Worm (Caenorhabditis elegans) whole organism, young adult: ENCODE measurements around the gene myo-6.

Experiments used
- C17E4.6 ChIP-seq: fragments of 200-800 bp; sonication (Bioruptor generic); IDR thresholded peaks from 2 replicates; pipeline ENCODE4 v1.3.6; 2022; ENCODE audit warnings: missing genetic modification reagents, missing genetic modification characterization, missing compliant biosample characterization
- F23B12.7 ChIP-seq: sonication (generic microtip); optimal IDR thresholded peaks from 2 replicates; lab custom pipeline; 2017; ENCODE audit warnings: missing genetic modification characterization, mild to moderate bottlenecking, missing compliant biosample characterization, antibody characterized with exemption, moderate library complexity; ENCODE audit not compliant: insufficient read depth
- F52B5.7 ChIP-seq: sonication (generic microtip); optimal IDR thresholded peaks from 2 replicates; lab custom pipeline; 2016; ENCODE audit warnings: mild to moderate bottlenecking, missing genetic modification characterization, missing compliant biosample characterization
- F55B11.4 ChIP-seq: sonication (generic microtip); optimal IDR thresholded peaks from 2 replicates; lab custom pipeline; 2016; ENCODE audit warnings: missing compliant biosample characterization, missing genetic modification characterization, borderline replicate concordance; ENCODE audit not compliant: insufficient read depth
- F57A8.1 ChIP-seq: fragments of 200-800 bp; sonication (Bioruptor generic); optimal IDR thresholded peaks from 2 replicates; lab custom pipeline; 2018; ENCODE audit warnings: mild to moderate bottlenecking, missing genetic modification characterization, moderate library complexity, missing compliant biosample characterization
- Y53F4B.3 ChIP-seq: fragments of 200-800 bp; sonication (Bioruptor generic); IDR thresholded peaks from 2 replicates; pipeline ENCODE4 v1.3.6; 2022; ENCODE audit warnings: missing genetic modification reagents, missing genetic modification characterization, missing compliant biosample characterization
- ama-1 ChIP-seq, 3 experiments: fragments of 150-350 bp in 1 of 3; sonication (generic microtip) in 2 of 3; optimal IDR thresholded peaks; 2 replicates each; lab custom pipeline; 2014 to 2018; ENCODE audit warnings: missing biosample characterization in 2 of 3, missing genetic modification characterization in 2 of 3, missing genetic modification reagents in 2 of 3
- aptf-2 ChIP-seq: fragments of 200-800 bp; sonication (Bioruptor generic); conservative IDR thresholded peaks from 2 replicates; pipeline ENCODE4 v1.3.6; 2022; ENCODE audit warnings: missing genetic modification reagents, missing genetic modification characterization, missing compliant biosample characterization
- bed-2 ChIP-seq: fragments of 200-800 bp; sonication (Bioruptor generic); IDR thresholded peaks from 2 replicates; pipeline ENCODE4 v1.3.6; 2022; ENCODE audit warnings: missing genetic modification reagents, missing genetic modification characterization, missing compliant biosample characterization
- efl-1 ChIP-seq: fragments of 150-350 bp; optimal IDR thresholded peaks from 2 replicates; lab custom pipeline; 2014; ENCODE audit warnings: missing biosample characterization, missing genetic modification reagents, missing genetic modification characterization
- egrh-3 ChIP-seq: fragments of 200-800 bp; sonication (Bioruptor generic); IDR thresholded peaks from 2 replicates; pipeline ENCODE4 v1.3.6; 2022; ENCODE audit warnings: missing genetic modification reagents, missing genetic modification characterization, missing compliant biosample characterization
- ekl-4 ChIP-seq: fragments of 200-800 bp; sonication (Bioruptor generic); IDR thresholded peaks from 2 replicates; pipeline ENCODE4 v1.3.6; 2022; ENCODE audit warnings: missing genetic modification reagents, missing genetic modification characterization, missing compliant biosample characterization
- ets-4 ChIP-seq: fragments of 200-800 bp; sonication (Bioruptor generic); optimal IDR thresholded peaks from 2 replicates; lab custom pipeline; 2018; ENCODE audit warnings: mild to moderate bottlenecking, missing genetic modification characterization, missing compliant biosample characterization
- hlh-12 ChIP-seq: sonication (generic microtip); optimal IDR thresholded peaks from 2 replicates; lab custom pipeline; 2016; ENCODE audit warnings: missing genetic modification characterization, missing compliant biosample characterization
- hlh-26 ChIP-seq: fragments of 200-800 bp; sonication (Bioruptor generic); conservative IDR thresholded peaks from 2 replicates; pipeline ENCODE4 v1.3.6; 2022; ENCODE audit warnings: missing genetic modification reagents, missing genetic modification characterization, missing compliant biosample characterization
- hmg-1.2 ChIP-seq: fragments of 200-800 bp; sonication (Bioruptor generic); IDR thresholded peaks from 2 replicates; pipeline ENCODE4 v1.3.6; 2022; ENCODE audit warnings: missing genetic modification reagents, missing genetic modification characterization, missing compliant biosample characterization
- hsf-1 ChIP-seq: fragments of 200-800 bp; sonication (Bioruptor generic); IDR thresholded peaks from 2 replicates; pipeline ENCODE4 v1.3.6; 2022; ENCODE audit warnings: missing genetic modification reagents, missing genetic modification characterization, missing compliant biosample characterization
- lin-35 ChIP-seq, 3 experiments: fragments of 150-350 bp in 2 of 3; sonication (generic microtip) in 1 of 3; optimal IDR thresholded peaks; 2 replicates each; lab custom pipeline; 2014 to 2018; ENCODE audit warnings: missing biosample characterization in 3 of 3, missing genetic modification characterization in 3 of 3, missing genetic modification reagents in 3 of 3
- lin-40 ChIP-seq: sonication (generic microtip); optimal IDR thresholded peaks from 2 replicates; lab custom pipeline; 2016; ENCODE audit warnings: missing genetic modification characterization, mild to moderate bottlenecking, missing compliant biosample characterization, missing genotype, missing genetic modification reagents
- lir-1 ChIP-seq: fragments of 200-800 bp; sonication (Bioruptor generic); conservative IDR thresholded peaks from 2 replicates; pipeline ENCODE4 v1.3.6; 2022; ENCODE audit warnings: missing genetic modification reagents, missing genetic modification characterization, missing compliant biosample characterization
- madf-10 ChIP-seq: sonication (generic microtip); optimal IDR thresholded peaks from 2 replicates; lab custom pipeline; 2016; ENCODE audit warnings: mild to moderate bottlenecking, missing genetic modification characterization, missing compliant biosample characterization
- madf-8 ChIP-seq: fragments of 200-800 bp; sonication (Bioruptor generic); conservative IDR thresholded peaks from 2 replicates; pipeline ENCODE4 v1.3.6; 2022; ENCODE audit warnings: missing genetic modification reagents, missing genetic modification characterization, missing compliant biosample characterization
- mes-4 ChIP-seq: sonication (generic microtip); optimal IDR thresholded peaks from 2 replicates; lab custom pipeline; 2016; ENCODE audit warnings: missing genotype, missing genetic modification characterization, missing compliant biosample characterization
- mxl-1 ChIP-seq: sonication (generic microtip); optimal IDR thresholded peaks from 2 replicates; lab custom pipeline; 2016; ENCODE audit warnings: missing genetic modification characterization, missing compliant biosample characterization
- nhr-120 ChIP-seq: fragments of 200-800 bp; sonication (Bioruptor generic); IDR thresholded peaks from 2 replicates; pipeline ENCODE4 v1.3.6; 2022; ENCODE audit warnings: missing genetic modification characterization, missing compliant biosample characterization
- repo-1 ChIP-seq: sonication (generic microtip); optimal IDR thresholded peaks from 2 replicates; lab custom pipeline; 2017; ENCODE audit warnings: mild to moderate bottlenecking, missing genetic modification characterization, missing compliant biosample characterization
- snpc-1.3 ChIP-seq: sonication (generic microtip); optimal IDR thresholded peaks from 2 replicates; lab custom pipeline; 2017; ENCODE audit warnings: missing genetic modification characterization, mild to moderate bottlenecking, missing compliant biosample characterization, antibody characterized with exemption, moderate library complexity, missing genotype, missing genetic modification reagents; ENCODE audit not compliant: insufficient read depth
- somi-1 ChIP-seq: fragments of 200-800 bp; sonication (Bioruptor generic); optimal IDR thresholded peaks from 2 replicates; lab custom pipeline; 2018; ENCODE audit warnings: mild to moderate bottlenecking, missing genetic modification characterization, missing compliant biosample characterization
- tbx-9 ChIP-seq: sonication (generic microtip); optimal IDR thresholded peaks from 2 replicates; lab custom pipeline; 2016; ENCODE audit warnings: borderline replicate concordance, missing genetic modification characterization, inconsistent platforms, missing compliant biosample characterization
- unc-62 ChIP-seq: fragments of 150-350 bp; optimal IDR thresholded peaks from 2 replicates; lab custom pipeline; 2014; ENCODE audit warnings: missing biosample characterization, missing genetic modification reagents, missing genetic modification characterization
- xnd-1 ChIP-seq: sonication (generic microtip); optimal IDR thresholded peaks from 2 replicates; lab custom pipeline; 2016; ENCODE audit warnings: missing genotype, missing genetic modification reagents, missing genetic modification characterization, missing compliant biosample characterization
- ztf-26 ChIP-seq: sonication (generic microtip); optimal IDR thresholded peaks from 2 replicates; lab custom pipeline; 2017; ENCODE audit warnings: missing genetic modification characterization, missing compliant biosample characterization
- ztf-3 ChIP-seq: fragments of 200-800 bp; sonication (Bioruptor generic); optimal IDR thresholded peaks from 2 replicates; lab custom pipeline; 2018; ENCODE audit warnings: mild to moderate bottlenecking, missing genetic modification characterization, missing compliant biosample characterization

The myo-6 gene

DNA sequence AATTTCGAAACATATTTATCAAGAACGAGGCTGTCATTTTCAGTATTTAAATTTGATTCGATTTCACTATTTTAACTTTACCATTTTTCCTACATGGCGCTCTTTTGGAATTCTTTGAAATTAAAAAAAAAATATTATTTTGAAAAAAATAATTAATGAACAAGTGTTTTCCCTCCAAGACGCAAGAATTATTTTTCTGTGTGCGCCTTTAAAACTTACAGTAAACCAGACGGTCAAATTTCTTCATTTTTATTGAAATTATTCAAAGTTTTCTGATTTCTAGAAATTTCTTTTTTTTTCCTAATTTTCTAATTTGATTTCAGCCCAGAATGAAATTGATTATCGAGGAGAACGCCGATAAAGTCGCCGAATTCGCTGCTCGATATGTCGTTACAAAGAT is 20.5 kb upstream of the myo-6 start, which contains the start of gene T03F6.3 (continued):
- no peak for TF ChIP-seq lin-35 (GFP tag; optimal IDR thresholded peaks at IDR 0.05; lab: Kevin White, UChicago)
- no peak for TF ChIP-seq hsf-1 (GFP tag; lab: Robert Waterston, UW)
- no peak for TF ChIP-seq unc-62 (GFP tag; lab: Kevin White, UChicago)
- TF ChIP-seq F23B12.7 (tag; lab: Kevin White, UChicago), result no peak
- TF ChIP-seq madf-8, result 0 out of 2 replicates have a peak, but pooled peaks have one; percentile 18
- peak; percentile 26 for TF ChIP-seq xnd-1 (tag; lab: Kevin White, UChicago)
- no peak for TF ChIP-seq ets-4 (GFP tag; lab: Kevin White, UChicago)
- no peak for TF ChIP-seq ztf-3 (GFP tag; lab: Kevin White, UChicago)
- no peak for TF ChIP-seq aptf-2
- TF ChIP-seq F57A8.1 (GFP tag; lab: Kevin White, UChicago), result no peak
- no peak for TF ChIP-seq F55B11.4 (tag; lab: Kevin White, UChicago)
- TF ChIP-seq repo-1 (tag; lab: Kevin White, UChicago), result no peak
- TF ChIP-seq ama-1 (optimal IDR thresholded peaks at IDR 0.05; lab: Kevin White, UChicago), result no peak
- TF ChIP-seq ama-1 (GFP tag; optimal IDR thresholded peaks at IDR 0.05; lab: Kevin White, UChicago), result no peak
- TF ChIP-seq ztf-26 (tag; lab: Kevin White, UChicago), result no peak
- TF ChIP-seq ekl-4 (GFP tag; lab: Robert Waterston, UW), result no peak

DNA sequence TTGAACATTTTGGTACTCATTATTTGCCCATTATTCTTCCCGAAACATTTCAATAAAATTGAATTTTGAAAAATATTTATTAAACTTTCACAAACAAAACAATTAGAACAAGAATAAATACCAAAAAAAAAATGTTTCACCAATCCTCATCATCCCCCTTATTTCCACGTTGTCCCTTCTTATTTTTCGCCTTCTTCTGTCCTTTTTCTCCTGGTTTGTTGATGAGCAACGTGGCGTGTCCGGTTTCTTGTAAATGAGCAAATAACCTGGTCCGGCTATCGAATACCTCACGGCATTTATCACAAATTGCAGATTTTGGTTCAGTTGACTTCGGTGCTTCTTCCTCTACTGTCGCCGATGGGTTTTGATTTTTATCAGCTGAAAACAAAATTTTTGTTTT is 18.8 kb upstream of the myo-6 start:
- TF ChIP-seq mes-4 (tag; lab: Kevin White, UChicago) (no peak), hmg-1.2 (no peak), lir-1 (GFP tag; lab: Robert Waterston, UW) (no peak), tbx-9 (no peak), F57A8.1 (GFP tag; lab: Kevin White, UChicago) (no peak), nhr-120 (GFP tag; lab: Robert Waterston, UW) (no peak), Y53F4B.3 (GFP tag; lab: Robert Waterston, UW) (no peak), mxl-1 (tag; lab: Kevin White, UChicago) (no peak), madf-10 (tag; lab: Kevin White, UChicago) (no peak), lin-40 (tag; lab: Kevin White, UChicago) (no peak), ets-4 (GFP tag; lab: Kevin White, UChicago) (no peak), hlh-12 (tag; lab: Kevin White, UChicago) (no peak), hlh-26 (GFP tag; lab: Robert Waterston, UW) (no peak), hsf-1 (GFP tag; lab: Robert Waterston, UW) (no peak), somi-1 (GFP tag; lab: Kevin White, UChicago) (no peak)

DNA sequence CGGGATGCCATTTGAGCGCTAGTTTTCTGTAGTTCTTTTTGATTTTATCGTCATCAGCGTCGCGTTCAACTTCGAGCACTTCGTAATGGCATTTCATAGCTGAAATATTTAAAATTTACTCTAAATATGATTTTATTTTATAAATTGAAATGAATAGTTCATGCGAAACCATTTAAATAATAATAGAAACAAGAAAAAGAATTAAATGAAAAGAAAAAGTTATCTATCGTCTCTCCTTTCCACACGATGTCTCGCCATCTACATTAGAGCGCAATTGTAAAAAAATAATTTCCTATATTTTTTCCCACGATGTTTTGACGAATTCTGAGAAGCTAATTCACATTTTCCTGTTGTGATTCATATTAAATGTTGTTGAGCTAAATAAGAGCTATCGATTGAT is 16.4 kb upstream of the myo-6 start, which contains the start of gene dnj-17:
Gene dnj-17, minus strand, starts transcription at position 101 of the 400 bp plus-strand sequence.
- TF ChIP-seq lin-35 (GFP tag; optimal IDR thresholded peaks at IDR 0.05; lab: Kevin White, UChicago) (no peak), ztf-3 (GFP tag; lab: Kevin White, UChicago) (no peak), hmg-1.2 (peak; percentile 72), C17E4.6 (GFP tag; lab: Robert Waterston, UW) (no peak), ekl-4 (GFP tag; lab: Robert Waterston, UW) (no peak), snpc-1.3 (no peak), F52B5.7 (no peak), egrh-3 (GFP tag; lab: Robert Waterston, UW) (no peak)

DNA sequence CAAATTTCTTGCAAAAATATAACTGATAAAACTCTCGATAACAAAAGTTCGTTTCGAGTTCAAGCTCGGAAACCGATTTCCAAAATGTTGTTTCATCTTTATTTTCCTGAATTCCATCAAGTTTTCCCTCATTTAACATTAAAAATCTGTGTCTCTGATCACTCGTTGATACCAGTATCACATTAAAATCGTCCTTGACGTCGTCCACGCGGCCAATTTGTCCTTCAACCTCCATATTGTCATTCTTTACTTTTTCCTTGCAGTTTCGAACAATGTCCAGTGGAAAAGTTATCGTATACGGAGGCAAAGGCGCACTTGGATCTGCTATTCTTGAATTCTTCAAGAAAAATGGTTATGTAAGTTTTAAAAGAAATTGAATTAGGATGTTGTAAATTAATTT is 16.0 kb upstream of the myo-6 start, which contains the start of gene qdpr-1:
Gene qdpr-1, plus strand, starts transcription at position 264 of the 400 bp plus-strand sequence.
- TF ChIP-seq bed-2 (GFP tag; lab: Robert Waterston, UW) (no peak), ekl-4 (GFP tag; lab: Robert Waterston, UW) (no peak), efl-1 (GFP tag; lab: Kevin White, UChicago) (no peak)
